Worm (Caenorhabditis elegans) whole organism, L3 larva: Measurements from ENCODE around the gene fbxa-86.

Experiments
- ZK546.5 ChIP-seq: sonication (generic microtip); optimal IDR thresholded peaks from 2 replicates; lab custom pipeline; 2017; ENCODE audit warnings: missing biosample characterization, missing genetic modification characterization
- ceh-82 ChIP-seq: fragments of 150-350 bp; optimal IDR thresholded peaks from 2 replicates; lab custom pipeline; 2014; ENCODE audit warnings: missing biosample characterization, missing genetic modification characterization
- daf-12 ChIP-seq: fragments of 150-350 bp; optimal IDR thresholded peaks from 2 replicates; lab custom pipeline; 2014; ENCODE audit warnings: missing biosample characterization, missing genetic modification reagents, missing genetic modification characterization
- fkh-2 ChIP-seq: fragments of 150-350 bp; optimal IDR thresholded peaks from 2 replicates; lab custom pipeline; 2014; ENCODE audit warnings: missing biosample characterization, missing genetic modification reagents, missing genetic modification characterization
- hmg-11 ChIP-seq: sonication (generic microtip); optimal IDR thresholded peaks from 2 replicates; lab custom pipeline; 2016; ENCODE audit warnings: missing genetic modification characterization, missing compliant biosample characterization
- jun-1 ChIP-seq: fragments of 150-350 bp; optimal IDR thresholded peaks from 2 replicates; lab custom pipeline; 2014; ENCODE audit warnings: missing biosample characterization, missing genetic modification reagents, missing genetic modification characterization
- mdl-1 ChIP-seq: fragments of 150-350 bp; optimal IDR thresholded peaks from 2 replicates; lab custom pipeline; 2014; ENCODE audit warnings: missing biosample characterization, missing genetic modification characterization
- nfya-1 ChIP-seq: sonication (generic microtip); optimal IDR thresholded peaks from 2 replicates; lab custom pipeline; 2017; ENCODE audit warnings: missing genetic modification characterization, mild to moderate bottlenecking, missing compliant biosample characterization, antibody characterized with exemption, moderate library complexity; ENCODE audit not compliant: insufficient read depth
- nhr-12 ChIP-seq: fragments of 150-350 bp; optimal IDR thresholded peaks from 2 replicates; lab custom pipeline; 2014; ENCODE audit warnings: missing biosample characterization, missing genetic modification characterization
- sea-2 ChIP-seq: fragments of 150-350 bp; sonication (generic microtip); optimal IDR thresholded peaks from 4 replicates; lab custom pipeline; 2014; ENCODE audit warnings: missing biosample characterization, missing genetic modification reagents, missing genetic modification characterization
- skn-1 ChIP-seq: fragments of 150-350 bp; optimal IDR thresholded peaks from 2 replicates; lab custom pipeline; 2014; ENCODE audit warnings: missing biosample characterization, missing genetic modification characterization
- ztf-11 ChIP-seq: fragments of 150-350 bp; optimal IDR thresholded peaks from 2 replicates; lab custom pipeline; 2014; ENCODE audit warnings: missing biosample characterization, missing genetic modification characterization

The fbxa-86 gene

ce11 chrIV:4889613-4890012 lies 48.2 kb downstream of the fbxa-86 start, which contains the start of gene sgnh-1:
Gene sgnh-1 (plus strand): TSS chrIV:4889913.
- TF ChIP-seq nhr-12 (tag; lab: Kevin White, UChicago) (no peak), ceh-82 (no peak), hmg-11 (tag; lab: Kevin White, UChicago) (no peak), skn-1 (tag; lab: Kevin White, UChicago) (no peak), nfya-1 (no peak), daf-12 (tag; lab: Kevin White, UChicago) (no peak), ztf-11 (tag; lab: Kevin White, UChicago) (no peak), fkh-2 (tag; lab: Kevin White, UChicago) (no peak), mdl-1 (tag; lab: Kevin White, UChicago) (no peak), ZK546.5 (no peak), jun-1 (tag; lab: Kevin White, UChicago) (no peak)

ce11 chrIV:4887258-4887657 lies 50.6 kb downstream of the fbxa-86 start, which contains the start of gene T08B6.1:
Gene T08B6.1 (minus strand): TSS chrIV:4887358.
- TF ChIP-seq daf-12 (tag; lab: Kevin White, UChicago) (no peak), sea-2 (GFP tag; lab: Kevin White, UChicago) (no peak)
